Worm (Caenorhabditis elegans) whole organism, L3 larva: ENCODE measurements around the gene sel-1.

Experiments used
- fos-1 ChIP-seq: fragments of 150-350 bp; optimal IDR thresholded peaks from 2 replicates; lab custom pipeline; 2014; ENCODE audit warnings: missing biosample characterization, missing genetic modification characterization
- skn-1 ChIP-seq: fragments of 150-350 bp; optimal IDR thresholded peaks from 2 replicates; lab custom pipeline; 2014; ENCODE audit warnings: missing biosample characterization, missing genetic modification characterization

DNA sequence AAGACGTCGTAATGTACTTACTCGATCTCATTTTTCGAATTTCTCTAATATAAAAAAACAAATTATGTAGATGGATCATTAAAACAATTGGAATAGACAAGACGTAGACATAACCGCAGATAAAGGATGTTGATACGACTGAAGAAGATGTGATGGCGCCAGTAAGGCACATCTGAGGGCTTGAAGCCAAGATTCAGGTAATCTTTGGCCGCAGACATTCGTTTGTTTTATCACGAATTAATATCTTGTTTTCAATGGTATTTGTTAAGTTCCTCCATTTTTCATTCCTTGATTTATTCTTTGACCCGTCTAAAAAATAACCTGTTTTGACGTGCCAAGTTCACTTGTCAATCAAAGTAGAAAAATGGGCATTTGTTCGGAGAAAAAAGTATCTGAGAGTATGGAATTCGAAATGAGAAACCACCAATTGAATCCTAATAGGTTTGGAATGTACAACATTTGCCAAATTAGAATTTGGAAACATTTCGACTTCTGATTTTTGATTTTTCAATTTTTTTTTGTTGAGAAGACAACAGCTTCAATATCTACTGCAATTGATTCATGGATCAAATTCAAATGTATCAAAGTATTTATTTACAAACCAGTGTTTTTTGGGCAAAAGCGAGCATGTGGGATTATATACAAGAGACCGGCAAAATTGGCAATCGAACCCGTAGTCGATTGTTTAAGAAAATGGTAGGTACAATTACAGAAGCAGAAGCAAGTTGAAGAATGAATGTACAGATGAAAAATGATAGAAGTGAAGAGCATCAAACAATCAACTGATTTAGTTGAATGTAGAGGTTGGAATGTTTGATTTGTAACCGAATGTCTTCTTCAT is 8.7 kb upstream of the sel-1 start:
- TF ChIP-seq skn-1 (tag; lab: Kevin White, UChicago): no peak
- TF ChIP-seq fos-1: no peak
